Fruit fly (Drosophila melanogaster): ENCODE measurements around the gene Rab3GAP1.
A peak's percentile ranks its signal among the peaks of the same experiment; 100 is the strongest.

- TF ChIP-seq CG31627 (GFP tag; optimal IDR thresholded peaks at IDR 0.05), result no peak
- TF ChIP-seq CG11762 (GFP tag; optimal IDR thresholded peaks at IDR 0.05; ENCODE audit: insufficient read depth), result no peak
- no peak for TF ChIP-seq CG1621 (tag; optimal IDR thresholded peaks at IDR 0.05)
- peak; percentile 1 for TF ChIP-seq net (GFP tag; optimal IDR thresholded peaks at IDR 0.05)
- TF ChIP-seq CG6854 (GFP tag; optimal IDR thresholded peaks at IDR 0.05), result peak; percentile 20
- peak; percentile 28 for TF ChIP-seq CG8632 (GFP tag; optimal IDR thresholded peaks at IDR 0.05)
- no peak for TF ChIP-seq lz (GFP tag; optimal IDR thresholded peaks at IDR 0.05)
- TF ChIP-seq Hr38 (GFP tag; optimal IDR thresholded peaks at IDR 0.05), result no peak
Observed at dm6 chr2L:1556697-1557564, 54.0 kb downstream of the Rab3GAP1 start.

All from whole organism, prepupa.